Fruit fly (Drosophila melanogaster) whole organism, prepupa: ENCODE data around the gene CG40045.

Experiments
- CG6276 ChIP-seq: fragments of 200-800 bp; sonication (Bioruptor generic); optimal IDR thresholded peaks from 2 replicates; lab custom pipeline; 2017; ENCODE audit warnings: missing biosample characterization, mild to moderate bottlenecking, missing genetic modification characterization
- CG6854 ChIP-seq: fragments of 200-800 bp; sonication (Bioruptor generic); optimal IDR thresholded peaks from 2 replicates; lab custom pipeline; 2017; ENCODE audit warnings: missing biosample characterization, mild to moderate bottlenecking, missing genetic modification characterization
- CG8119 ChIP-seq: fragments of 200-800 bp; sonication (Bioruptor generic); IDR thresholded peaks from 3 replicates; pipeline ENCODE4 v1.3.6; 2022; ENCODE audit warnings: missing biosample characterization, missing genetic modification characterization
- Ets21C ChIP-seq: fragments of 200-800 bp; sonication (Bioruptor generic); optimal IDR thresholded peaks from 3 replicates; lab custom pipeline; 2016; ENCODE audit warnings: missing biosample characterization, missing genetic modification characterization
- Hr4 ChIP-seq: fragments of 200-800 bp; sonication (Bioruptor generic); optimal IDR thresholded peaks from 3 replicates; lab custom pipeline; 2016; ENCODE audit warnings: missing biosample characterization, missing genetic modification characterization
- dsx ChIP-seq: fragments of 200-800 bp; optimal IDR thresholded peaks from 3 replicates; lab custom pipeline; 2019; ENCODE audit warnings: missing biosample characterization, mild to moderate bottlenecking, missing genetic modification characterization, moderate library complexity; ENCODE audit not compliant: poor library complexity, severe bottlenecking
- fd59A ChIP-seq: fragments of 200-800 bp; sonication (Bioruptor generic); optimal IDR thresholded peaks from 2 replicates; lab custom pipeline; 2017; ENCODE audit warnings: missing biosample characterization, mild to moderate bottlenecking, missing genetic modification characterization, missing genetic modification reagents

- TF ChIP-seq CG6854 (GFP tag; lab: Kevin White, UChicago): no peak
- TF ChIP-seq Hr4 (GFP tag; lab: Kevin White, UChicago): no peak
- TF ChIP-seq Ets21C: no peak
- TF ChIP-seq fd59A: no peak
- TF ChIP-seq CG6276: no peak
- TF ChIP-seq CG8119 (GFP tag; lab: Robert Waterston, UW): no peak
- TF ChIP-seq dsx (GFP tag; lab: Kevin White, UChicago): no peak
Measured at dm6 chr3L:24029774-24030173, 1.5 kb downstream of the CG40045 start.
